Comparison of ENCODE assay signal across 2 worm cellular contexts in the genomic region with DNA sequence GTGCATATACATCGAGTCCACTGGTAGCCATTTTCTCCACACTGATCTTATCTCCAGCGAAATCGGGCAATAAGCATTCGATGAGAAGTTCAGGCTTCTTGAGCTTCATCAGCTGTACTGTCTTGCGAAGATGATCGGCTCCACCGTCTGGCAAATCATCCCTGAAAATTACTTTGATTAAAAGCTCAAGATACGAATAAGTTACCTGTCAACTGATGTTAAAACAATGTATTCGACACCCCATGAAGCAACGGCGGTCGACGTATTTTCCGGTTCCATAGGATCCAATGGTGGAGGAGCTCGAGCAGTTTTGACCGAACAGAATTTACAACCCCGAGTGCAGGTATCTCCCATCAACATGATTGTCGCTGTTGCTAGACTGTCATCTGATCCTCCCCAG.
TF ChIP-seq lines count a peak whose summit lies in the region.

No protein-coding gene starts in this region.

TF ChIP-seq in whole organism, L4 larva, 104 proteins besides CTCF, POLR2A, EP300 and RAD21:
- TF ChIP-seq ztf-7 (tag; optimal IDR thresholded peaks at IDR 0.05; lab: Kevin White, UChicago) = no peak
- peak; percentile 90 for TF ChIP-seq aha-1 (tag; lab: Kevin White, UChicago)
- TF ChIP-seq Y48G9A.11 (GFP tag; IDR thresholded peaks at IDR 0.05; lab: Robert Waterston, UW) = peak; percentile 30; the same call in 1 of the 2 replicates
- no peak for TF ChIP-seq snpc-1.2 (GFP tag; IDR thresholded peaks at IDR 0.05; lab: Robert Waterston, UW)
- no peak for TF ChIP-seq nhr-28 (tag; optimal IDR thresholded peaks at IDR 0.05; lab: Kevin White, UChicago)

TF ChIP-seq in whole organism, young adult, 124 proteins besides CTCF, POLR2A, EP300 and RAD21:
- TF ChIP-seq Y56A3A.18 (GFP tag; IDR thresholded peaks at IDR 0.05; lab: Robert Waterston, UW) (no peak), egl-44 (GFP tag; IDR thresholded peaks at IDR 0.05; lab: Robert Waterston, UW) (peak; percentile 32; the same call in 1 of the 2 replicates)
